Fruit fly (Drosophila melanogaster) whole organism, embryonic: Measurements from ENCODE around the gene RhoGAP19D.
"Not testable (repeated sequence)": the region's sequence is repeated elsewhere in the genome, so short reads cannot be mapped to it uniquely, and the experiment has no call there.

ENCODE experiments used
- B-H1 ChIP-seq: fragments of 200-800 bp; sonication (Bioruptor generic); IDR thresholded peaks from 3 replicates; pipeline ENCODE4 v1.3.6; 2022; ENCODE audit warnings: missing biosample characterization, missing genetic modification characterization
- Bgb ChIP-seq: fragments of 200-800 bp; sonication (Bioruptor generic); IDR thresholded peaks from 2 replicates; pipeline ENCODE4 v1.3.6; 2022; ENCODE audit warnings: missing biosample characterization, missing genetic modification characterization; ENCODE audit not compliant: partially characterized antibody
- CG10209 ChIP-seq: fragments of 200-800 bp; sonication (Bioruptor generic); optimal IDR thresholded peaks from 3 replicates; lab custom pipeline; 2017; ENCODE audit warnings: missing biosample characterization, mild to moderate bottlenecking, missing genetic modification characterization, missing genetic modification reagents
- CG10462 ChIP-seq: fragments of 200-800 bp; sonication (Bioruptor generic); optimal IDR thresholded peaks from 2 replicates; lab custom pipeline; 2016; ENCODE audit warnings: missing biosample characterization, missing genetic modification characterization
- CG11247 ChIP-seq: fragments of 200-800 bp; sonication (Bioruptor generic); IDR thresholded peaks from 2 replicates; pipeline ENCODE4 v1.3.6; 2022; ENCODE audit warnings: missing biosample characterization, missing genetic modification characterization
- CG11398 ChIP-seq: fragments of 200-800 bp; sonication (Bioruptor generic); optimal IDR thresholded peaks from 2 replicates; lab custom pipeline; 2016; ENCODE audit warnings: missing biosample characterization, missing genetic modification characterization
- CG12744 ChIP-seq: fragments of 200-800 bp; sonication (Bioruptor generic); optimal IDR thresholded peaks from 2 replicates; lab custom pipeline; 2016; ENCODE audit warnings: missing biosample characterization, missing genetic modification characterization
- CG14667 ChIP-seq: fragments of 200-800 bp; sonication (Bioruptor generic); IDR thresholded peaks from 2 replicates; pipeline ENCODE4 v1.3.6; 2022; ENCODE audit warnings: missing biosample characterization, missing genetic modification characterization
- CG17186 ChIP-seq: fragments of 200-800 bp; sonication (Bioruptor generic); optimal IDR thresholded peaks from 3 replicates; lab custom pipeline; 2017; ENCODE audit warnings: missing biosample characterization, missing genetic modification reagents, missing genetic modification characterization
- CG17912 ChIP-seq: fragments of 200-800 bp; sonication (Bioruptor generic); optimal IDR thresholded peaks from 2 replicates; lab custom pipeline; 2018; ENCODE audit warnings: missing biosample characterization, mild to moderate bottlenecking, missing genetic modification characterization
- CG18476 ChIP-seq: fragments of 200-800 bp; sonication (Bioruptor generic); optimal IDR thresholded peaks from 2 replicates; lab custom pipeline; 2016; ENCODE audit warnings: missing biosample characterization, mild to moderate bottlenecking, missing genetic modification characterization
- CG2120 ChIP-seq: fragments of 200-800 bp; sonication (Bioruptor generic); optimal IDR thresholded peaks from 3 replicates; lab custom pipeline; 2016; ENCODE audit warnings: missing biosample characterization, missing genetic modification characterization
- CG34422 ChIP-seq: fragments of 200-800 bp; sonication (Bioruptor generic); IDR thresholded peaks from 3 replicates; pipeline ENCODE4 v1.3.6; 2022; ENCODE audit warnings: missing biosample characterization, missing genetic modification characterization
- CG42726 ChIP-seq: fragments of 200-800 bp; sonication (Bioruptor generic); IDR thresholded peaks from 2 replicates; pipeline ENCODE4 v1.3.6; 2022; ENCODE audit warnings: missing biosample characterization, missing genetic modification characterization; ENCODE audit not compliant: partially characterized antibody
- CG5953 ChIP-seq: fragments of 200-800 bp; sonication (Bioruptor generic); IDR thresholded peaks from 2 replicates; pipeline ENCODE4 v1.3.6; 2022; ENCODE audit warnings: missing biosample characterization, missing genetic modification characterization
- CG6175 ChIP-seq: fragments of 200-800 bp; sonication (Bioruptor generic); IDR thresholded peaks from 3 replicates; pipeline ENCODE4 v1.3.6; 2022; ENCODE audit warnings: missing biosample characterization, missing genetic modification characterization
- CG6272 ChIP-seq: fragments of 200-800 bp; sonication (Bioruptor generic); IDR thresholded peaks from 2 replicates; pipeline ENCODE4 v1.3.6; 2022; ENCODE audit warnings: missing biosample characterization, missing genetic modification characterization
- CG6854 ChIP-seq: fragments of 200-800 bp; sonication (Bioruptor generic); optimal IDR thresholded peaks from 3 replicates; lab custom pipeline; 2017; ENCODE audit warnings: missing biosample characterization, mild to moderate bottlenecking, missing genetic modification characterization
- CG7556 ChIP-seq: fragments of 200-800 bp; sonication (Bioruptor generic); optimal IDR thresholded peaks from 2 replicates; lab custom pipeline; 2017; ENCODE audit warnings: missing biosample characterization, mild to moderate bottlenecking, missing genetic modification characterization
- CG8359 ChIP-seq: fragments of 200-800 bp; sonication (Bioruptor generic); optimal IDR thresholded peaks from 2 replicates; lab custom pipeline; 2017; ENCODE audit warnings: missing biosample characterization, mild to moderate bottlenecking, missing genetic modification characterization, borderline replicate concordance
- CG9727 ChIP-seq: fragments of 200-800 bp; sonication (Bioruptor generic); optimal IDR thresholded peaks from 3 replicates; lab custom pipeline; 2017; ENCODE audit warnings: missing biosample characterization, mild to moderate bottlenecking, missing genetic modification characterization
- CkIIα-i1 ChIP-seq: fragments of 200-800 bp; sonication (Bioruptor generic); IDR thresholded peaks from 2 replicates; pipeline ENCODE4 v1.3.6; 2022; ENCODE audit warnings: missing biosample characterization, missing genetic modification characterization
- Dref ChIP-seq: fragments of 200-800 bp; sonication (Bioruptor generic); IDR thresholded peaks from 2 replicates; pipeline ENCODE4 v1.3.6; 2022; ENCODE audit warnings: missing biosample characterization, missing genetic modification characterization
- Elba2 ChIP-seq: fragments of 200-800 bp; sonication (Bioruptor generic); optimal IDR thresholded peaks from 3 replicates; lab custom pipeline; 2016; ENCODE audit warnings: missing biosample characterization, missing genetic modification characterization
- Jarid2 ChIP-seq: fragments of 200-800 bp; sonication (Bioruptor generic); optimal IDR thresholded peaks from 3 replicates; lab custom pipeline; 2017; ENCODE audit warnings: mild to moderate bottlenecking, missing biosample characterization, missing genetic modification reagents, missing genetic modification characterization
- TFAM ChIP-seq: fragments of 200-800 bp; sonication (Bioruptor generic); optimal IDR thresholded peaks from 2 replicates; lab custom pipeline; 2017; ENCODE audit warnings: missing biosample characterization, missing genetic modification characterization, inconsistent platforms
- Usf ChIP-seq: fragments of 200-800 bp; sonication (Bioruptor generic); optimal IDR thresholded peaks from 2 replicates; lab custom pipeline; 2017; ENCODE audit warnings: missing genotype, missing biosample characterization, missing genetic modification characterization
- Xrp1 ChIP-seq: fragments of 200-800 bp; sonication (Bioruptor generic); IDR thresholded peaks from 2 replicates; pipeline ENCODE4 v1.3.6; 2022; ENCODE audit warnings: missing biosample characterization, missing genetic modification characterization
- ab ChIP-seq: fragments of 200-800 bp; sonication (Bioruptor generic); optimal IDR thresholded peaks from 2 replicates; lab custom pipeline; 2016; ENCODE audit warnings: missing biosample characterization, missing genetic modification characterization
- al ChIP-seq: fragments of 200-800 bp; sonication (Bioruptor generic); IDR thresholded peaks from 2 replicates; pipeline ENCODE4 v1.3.6; 2022; ENCODE audit warnings: missing biosample characterization, missing genetic modification characterization
- aop ChIP-seq: fragments of 200-800 bp; sonication (Bioruptor generic); IDR thresholded peaks from 2 replicates; pipeline ENCODE4 v1.3.6; 2022; ENCODE audit warnings: missing biosample characterization, missing genetic modification characterization
- br ChIP-seq: fragments of >200 bp; optimal IDR thresholded peaks from 2 replicates; lab custom pipeline; 2017
- bsh ChIP-seq, 2 experiments: fragments of 200-800 bp; sonication (Bioruptor generic); optimal IDR thresholded peaks; 2 replicates each; lab custom pipeline; 2017 to 2018; ENCODE audit warnings: mild to moderate bottlenecking in 2 of 2, missing biosample characterization in 2 of 2, missing genetic modification characterization in 2 of 2, moderate library complexity in 1 of 2
- chn ChIP-seq: fragments of 200-800 bp; sonication (Bioruptor generic); optimal IDR thresholded peaks from 2 replicates; lab custom pipeline; 2016; ENCODE audit warnings: missing biosample characterization, missing genetic modification characterization
- dimm ChIP-seq: fragments of 200-800 bp; sonication (Bioruptor generic); IDR thresholded peaks from 2 replicates; pipeline ENCODE4 v1.3.6; 2022; ENCODE audit warnings: missing biosample characterization, missing genetic modification characterization
- ewg ChIP-seq: fragments of 200-800 bp; sonication (Bioruptor generic); optimal IDR thresholded peaks from 3 replicates; lab custom pipeline; 2017; ENCODE audit warnings: mild to moderate bottlenecking, missing biosample characterization, missing genetic modification reagents, missing genetic modification characterization
- gsb ChIP-seq: fragments of 200-800 bp; sonication (Bioruptor generic); IDR thresholded peaks from 2 replicates; pipeline ENCODE4 v1.3.6; 2022; ENCODE audit warnings: missing biosample characterization, missing genetic modification characterization
- her ChIP-seq: fragments of 200-800 bp; sonication (Bioruptor generic); optimal IDR thresholded peaks from 2 replicates; lab custom pipeline; 2016; ENCODE audit warnings: missing biosample characterization, missing genetic modification characterization
- jumu ChIP-seq: fragments of 200-800 bp; sonication (Bioruptor generic); optimal IDR thresholded peaks from 3 replicates; lab custom pipeline; 2016; ENCODE audit warnings: missing biosample characterization, missing genetic modification characterization
- lilli ChIP-seq: fragments of 200-800 bp; sonication (Bioruptor generic); optimal IDR thresholded peaks from 3 replicates; lab custom pipeline; 2016; ENCODE audit warnings: missing biosample characterization, missing genetic modification characterization
- nau ChIP-seq: fragments of 200-800 bp; sonication (Bioruptor generic); optimal IDR thresholded peaks from 3 replicates; lab custom pipeline; 2017; ENCODE audit warnings: missing biosample characterization, mild to moderate bottlenecking, missing genetic modification characterization, missing genetic modification reagents
- oc ChIP-seq: fragments of 200-800 bp; sonication (Bioruptor generic); optimal IDR thresholded peaks from 2 replicates; lab custom pipeline; 2018; ENCODE audit warnings: missing biosample characterization, mild to moderate bottlenecking, missing genetic modification characterization, moderate library complexity
- odd ChIP-seq: fragments of 200-800 bp; sonication (Bioruptor generic); optimal IDR thresholded peaks from 2 replicates; lab custom pipeline; 2017; ENCODE audit warnings: missing biosample characterization, mild to moderate bottlenecking, missing genetic modification characterization
- repo ChIP-seq: fragments of 200-800 bp; sonication (Bioruptor generic); optimal IDR thresholded peaks from 2 replicates; lab custom pipeline; 2016; ENCODE audit warnings: missing biosample characterization, missing genetic modification characterization
- shn ChIP-seq: fragments of 200-800 bp; sonication (Bioruptor generic); optimal IDR thresholded peaks from 3 replicates; lab custom pipeline; 2016; ENCODE audit warnings: missing biosample characterization, missing genetic modification characterization
- trem ChIP-seq: fragments of 200-800 bp; optimal IDR thresholded peaks from 3 replicates; lab custom pipeline; 2019; ENCODE audit warnings: missing biosample characterization, mild to moderate bottlenecking, missing genetic modification characterization, moderate library complexity
- wek ChIP-seq: fragments of 200-800 bp; sonication (Bioruptor generic); optimal IDR thresholded peaks from 3 replicates; lab custom pipeline; 2018; ENCODE audit warnings: missing biosample characterization, mild to moderate bottlenecking, missing genetic modification characterization, moderate library complexity
- zen ChIP-seq: fragments of 200-800 bp; sonication (Bioruptor generic); optimal IDR thresholded peaks from 3 replicates; lab custom pipeline; 2018; ENCODE audit warnings: missing biosample characterization, mild to moderate bottlenecking, missing genetic modification characterization, moderate library complexity

Gene RhoGAP19D

dm6 chrX:20536112-20536511 is 25.6 kb upstream of the RhoGAP19D start (continued):
- TF ChIP-seq gsb (GFP tag; lab: Robert Waterston, UW) (no peak), ewg (GFP tag; lab: Kevin White, UChicago) (peak; percentile 11), Elba2 (GFP tag; lab: Kevin White, UChicago) (no peak), repo (no peak), CG9727 (GFP tag; lab: Kevin White, UChicago) (no peak)
- TF ChIP-seq, all 482 proteins: peak for 5

dm6 chrX:20527331-20527730 is 16.8 kb upstream of the RhoGAP19D start, which contains the start of gene CG42579:
TSS of gene CG42579 (plus strand) at chrX:20527631.
- TF ChIP-seq CG5953 (GFP tag; lab: Robert Waterston, UW); CG17912 (GFP tag; lab: Kevin White, UChicago); CG6272: not testable (repeated sequence)

dm6 chrX:20524754-20525236 is 14.3 kb upstream of the RhoGAP19D start, which contains the start of gene Tak1:
TSS of gene Tak1 (minus strand) at chrX:20524928.
- TF ChIP-seq ab (GFP tag; lab: Kevin White, UChicago) (no peak), CG2120 (GFP tag; lab: Kevin White, UChicago) (peak; percentile 56), CG10209 (peak; percentile 20), wek (GFP tag; lab: Kevin White, UChicago) (no peak), zen (tag; lab: Kevin White, UChicago) (peak; percentile 18), oc (tag; lab: Kevin White, UChicago) (no peak), dimm (GFP tag; lab: Robert Waterston, UW) (no peak), aop (GFP tag; lab: Robert Waterston, UW) (no peak), Xrp1 (no peak), CG42726 (GFP tag; lab: Robert Waterston, UW) (no peak), nau (GFP tag; lab: Kevin White, UChicago) (no peak), trem (tag; lab: Kevin White, UChicago) (peak; percentile 70), CG18476 (GFP tag; lab: Kevin White, UChicago) (no peak), odd (GFP tag; lab: Kevin White, UChicago) (no peak), B-H1 (GFP tag; lab: Robert Waterston, UW) (no peak; the same call in 2 of the 3 replicates), CG8359 (GFP tag; lab: Kevin White, UChicago) (no peak), al (GFP tag; lab: Robert Waterston, UW) (no peak; the same call in 1 of the 2 replicates), CG11398 (no peak), CG7556 (GFP tag; lab: Kevin White, UChicago) (no peak), Usf (GFP tag; lab: Kevin White, UChicago) (no peak), her (GFP tag; lab: Kevin White, UChicago) (peak; percentile 55), CG17186 (peak; percentile 43), br (no peak), jumu (no peak), CkIIα-i1 (GFP tag; lab: Robert Waterston, UW) (no peak), Jarid2 (GFP tag; lab: Kevin White, UChicago) (peak; percentile 36), CG11247 (GFP tag; lab: Robert Waterston, UW) (peak; percentile 82), shn (GFP tag; lab: Kevin White, UChicago) (peak; percentile 22), Dref (GFP tag; lab: Robert Waterston, UW) (peak; percentile 84), Bgb (GFP tag; lab: Robert Waterston, UW) (peak; percentile 80), CG6175 (no peak), CG12744 (GFP tag; lab: Kevin White, UChicago) (peak; percentile 48), CG6854 (GFP tag; lab: Kevin White, UChicago) (no peak), TFAM (GFP tag; lab: Kevin White, UChicago) (no peak), chn (GFP tag; lab: Kevin White, UChicago) (peak; percentile 3), CG10462 (GFP tag; lab: Kevin White, UChicago) (peak; percentile 7), bsh (GFP tag; optimal IDR thresholded peaks at IDR 0.05; lab: Kevin White, UChicago) (peak in 1 of 2 experiments; percentile 46), CG14667 (GFP tag; lab: Robert Waterston, UW) (peak; percentile 10; the same call in 1 of the 2 replicates), CG34422 (GFP tag; lab: Robert Waterston, UW) (peak; percentile 55; the same call in 2 of the 3 replicates), lilli (GFP tag; lab: Kevin White, UChicago) (peak; percentile 71)
